Fruit fly (Drosophila melanogaster) whole organism, embryonic: ENCODE data around the gene Esyt2.

Source experiments
- B-H1 ChIP-seq: fragments of 200-800 bp; sonication (Bioruptor generic); IDR thresholded peaks from 3 replicates; pipeline ENCODE4 v1.3.6; 2022; ENCODE audit warnings: missing biosample characterization, missing genetic modification characterization
- CG10209 ChIP-seq: fragments of 200-800 bp; sonication (Bioruptor generic); optimal IDR thresholded peaks from 3 replicates; lab custom pipeline; 2017; ENCODE audit warnings: missing biosample characterization, mild to moderate bottlenecking, missing genetic modification characterization, missing genetic modification reagents
- CG10321 ChIP-seq: fragments of 200-800 bp; sonication (Bioruptor generic); IDR thresholded peaks from 2 replicates; pipeline ENCODE4 v1.3.6; 2022; ENCODE audit warnings: missing biosample characterization, missing genetic modification characterization
- CG11093 ChIP-seq: fragments of 200-800 bp; sonication (Bioruptor generic); IDR thresholded peaks from 3 replicates; pipeline ENCODE4 v1.3.6; 2022; ENCODE audit warnings: missing biosample characterization, missing genetic modification characterization
- CG12071 ChIP-seq: fragments of 200-800 bp; sonication (Bioruptor generic); optimal IDR thresholded peaks from 3 replicates; lab custom pipeline; 2018; ENCODE audit warnings: missing biosample characterization, mild to moderate bottlenecking, missing genetic modification characterization
- CG12942 ChIP-seq: fragments of 200-800 bp; sonication (Bioruptor generic); optimal IDR thresholded peaks from 3 replicates; lab custom pipeline; 2016; ENCODE audit warnings: missing biosample characterization, missing genetic modification characterization
- CG15601 ChIP-seq: fragments of 200-800 bp; sonication (Bioruptor generic); optimal IDR thresholded peaks from 3 replicates; lab custom pipeline; 2019; ENCODE audit warnings: missing biosample characterization, mild to moderate bottlenecking, missing genetic modification characterization, moderate library complexity
- CG1647 ChIP-seq: fragments of 200-800 bp; sonication (Bioruptor generic); optimal IDR thresholded peaks from 3 replicates; lab custom pipeline; 2016; ENCODE audit warnings: missing biosample characterization, missing genetic modification characterization
- CG17912 ChIP-seq: fragments of 200-800 bp; sonication (Bioruptor generic); optimal IDR thresholded peaks from 2 replicates; lab custom pipeline; 2018; ENCODE audit warnings: missing biosample characterization, mild to moderate bottlenecking, missing genetic modification characterization
- CG2199 ChIP-seq: fragments of 200-800 bp; sonication (Bioruptor generic); IDR thresholded peaks from 3 replicates; pipeline ENCODE4 v1.3.6; 2022; ENCODE audit warnings: missing biosample characterization, missing genetic modification characterization
- CG2678 ChIP-seq: fragments of 200-800 bp; sonication (Bioruptor generic); optimal IDR thresholded peaks from 3 replicates; lab custom pipeline; 2019; ENCODE audit warnings: missing biosample characterization, mild to moderate bottlenecking, missing genetic modification characterization, moderate library complexity
- CG31224 ChIP-seq: fragments of 200-800 bp; sonication (Bioruptor generic); IDR thresholded peaks from 2 replicates; pipeline ENCODE4 v1.3.6; 2022; ENCODE audit warnings: missing biosample characterization, missing genetic modification characterization
- CG3726 ChIP-seq: fragments of 200-800 bp; sonication (Bioruptor generic); IDR thresholded peaks from 3 replicates; pipeline ENCODE4, ENCODE4 v1.3.6; 2022; ENCODE audit warnings: missing biosample characterization, missing genetic modification characterization
- CG3847 ChIP-seq: fragments of 200-800 bp; sonication (Bioruptor generic); IDR thresholded peaks from 2 replicates; pipeline ENCODE4 v1.3.6; 2022; ENCODE audit warnings: missing biosample characterization, missing genetic modification characterization
- CG4617 ChIP-seq: fragments of 200-800 bp; sonication (Bioruptor generic); optimal IDR thresholded peaks from 3 replicates; lab custom pipeline; 2016; ENCODE audit warnings: missing biosample characterization, missing genetic modification characterization, borderline replicate concordance
- CG6175 ChIP-seq: fragments of 200-800 bp; sonication (Bioruptor generic); IDR thresholded peaks from 3 replicates; pipeline ENCODE4 v1.3.6; 2022; ENCODE audit warnings: missing biosample characterization, missing genetic modification characterization
- CG6254 ChIP-seq: fragments of 200-800 bp; sonication (Bioruptor generic); optimal IDR thresholded peaks from 3 replicates; lab custom pipeline; 2017; ENCODE audit warnings: mild to moderate bottlenecking, missing biosample characterization, missing genetic modification reagents, missing genetic modification characterization
- CG6854 ChIP-seq: fragments of 200-800 bp; sonication (Bioruptor generic); optimal IDR thresholded peaks from 3 replicates; lab custom pipeline; 2017; ENCODE audit warnings: missing biosample characterization, mild to moderate bottlenecking, missing genetic modification characterization
- CG7987 ChIP-seq: fragments of 200-800 bp; sonication (Bioruptor generic); optimal IDR thresholded peaks from 2 replicates; lab custom pipeline; 2018; ENCODE audit warnings: missing biosample characterization, mild to moderate bottlenecking, missing genetic modification characterization, moderate library complexity
- CG8290 ChIP-seq, 3 experiments: fragments of 200-800 bp; sonication (Bioruptor generic); optimal IDR thresholded peaks; 2 replicates each; lab custom pipeline; 2016 to 2019; ENCODE audit warnings: missing biosample characterization in 3 of 3, missing genetic modification characterization in 3 of 3, mild to moderate bottlenecking in 2 of 3, moderate library complexity in 1 of 3
- CG8765 ChIP-seq: fragments of 200-800 bp; sonication (Bioruptor generic); IDR thresholded peaks from 2 replicates; pipeline ENCODE4 v1.3.6; 2022; ENCODE audit warnings: missing biosample characterization, missing genetic modification characterization
- CrebB ChIP-seq: fragments of 200-800 bp; sonication (Bioruptor generic); optimal IDR thresholded peaks from 3 replicates; lab custom pipeline; 2018; ENCODE audit warnings: missing biosample characterization, mild to moderate bottlenecking, missing genetic modification characterization
- Dip3 ChIP-seq: fragments of 200-800 bp; sonication (Bioruptor generic); optimal IDR thresholded peaks from 3 replicates; lab custom pipeline; 2016; ENCODE audit warnings: missing biosample characterization, missing genetic modification characterization
- Dref ChIP-seq: fragments of 200-800 bp; sonication (Bioruptor generic); IDR thresholded peaks from 2 replicates; pipeline ENCODE4 v1.3.6; 2022; ENCODE audit warnings: missing biosample characterization, missing genetic modification characterization
- Eip74EF ChIP-seq, 2 experiments: fragments of 200-800 bp in 1 of 2; fragments of >200 bp in 1 of 2; sonication (Bioruptor generic) in 1 of 2; optimal IDR thresholded peaks; 2 replicates each; lab custom pipeline; 2017 to 2019; ENCODE audit warnings: missing biosample characterization in 2 of 2, missing genetic modification characterization in 2 of 2, mild to moderate bottlenecking in 1 of 2, moderate library complexity in 1 of 2
- Hr3 ChIP-seq: fragments of 200-800 bp; sonication (Bioruptor generic); optimal IDR thresholded peaks from 3 replicates; lab custom pipeline; 2016; ENCODE audit warnings: missing biosample characterization, missing genetic modification characterization
- Hr78 ChIP-seq, 2 experiments: fragments of 200-800 bp in 1 of 2; fragments of >200 bp in 1 of 2; sonication (Bioruptor generic) in 1 of 2; optimal IDR thresholded peaks; 2 replicates each; lab custom pipeline; 2017 to 2019; ENCODE audit warnings: missing biosample characterization in 2 of 2, missing genetic modification characterization in 2 of 2, mild to moderate bottlenecking in 1 of 2, moderate library complexity in 1 of 2
- Max ChIP-seq: fragments of 200-800 bp; sonication (Bioruptor generic); optimal IDR thresholded peaks from 2 replicates; lab custom pipeline; 2016; ENCODE audit warnings: missing biosample characterization, mild to moderate bottlenecking, missing genetic modification characterization
- Nf-YA ChIP-seq: fragments of 200-800 bp; sonication (Bioruptor generic); IDR thresholded peaks from 2 replicates; pipeline ENCODE4 v1.3.6; 2022; ENCODE audit warnings: missing biosample characterization, missing genetic modification characterization
- Pdp1 ChIP-seq, 2 experiments: fragments of 200-800 bp; sonication (Bioruptor generic); optimal IDR thresholded peaks; 3 replicates each; lab custom pipeline; 2016; ENCODE audit warnings: missing biosample characterization in 2 of 2, missing genetic modification characterization in 2 of 2, mild to moderate bottlenecking in 1 of 2, moderate library complexity in 1 of 2
- Sox100B ChIP-seq: fragments of 200-800 bp; sonication (Bioruptor generic); optimal IDR thresholded peaks from 3 replicates; lab custom pipeline; 2018; ENCODE audit warnings: missing biosample characterization, mild to moderate bottlenecking, missing genetic modification characterization
- Sry-δ ChIP-seq: fragments of 200-800 bp; sonication (Bioruptor generic); optimal IDR thresholded peaks from 2 replicates; lab custom pipeline; 2016; ENCODE audit warnings: missing biosample characterization, missing genetic modification characterization
- TFAM ChIP-seq: fragments of 200-800 bp; sonication (Bioruptor generic); optimal IDR thresholded peaks from 2 replicates; lab custom pipeline; 2017; ENCODE audit warnings: missing biosample characterization, missing genetic modification characterization, inconsistent platforms
- amos ChIP-seq: fragments of 200-800 bp; sonication (Bioruptor generic); IDR thresholded peaks from 2 replicates; pipeline ENCODE4 v1.3.6; 2022; ENCODE audit warnings: missing biosample characterization, missing genetic modification characterization; ENCODE audit not compliant: partially characterized antibody
- ase ChIP-seq: fragments of 200-800 bp; sonication (Bioruptor generic); IDR thresholded peaks from 3 replicates; pipeline ENCODE4 v1.3.6; 2022; ENCODE audit warnings: missing biosample characterization, missing genetic modification characterization
- bigmax ChIP-seq: fragments of 200-800 bp; sonication (Bioruptor generic); optimal IDR thresholded peaks from 2 replicates; lab custom pipeline; 2018; ENCODE audit warnings: missing biosample characterization, mild to moderate bottlenecking, missing genetic modification characterization
- caup ChIP-seq: fragments of 200-800 bp; sonication (Bioruptor generic); optimal IDR thresholded peaks from 3 replicates; lab custom pipeline; 2017; ENCODE audit warnings: missing biosample characterization, mild to moderate bottlenecking, missing genetic modification characterization, moderate library complexity; ENCODE audit not compliant: severe bottlenecking
- chif ChIP-seq, 2 experiments: fragments of 200-800 bp; sonication (Bioruptor generic); optimal IDR thresholded peaks; 3 replicates each; lab custom pipeline; 2016; ENCODE audit warnings: missing biosample characterization in 2 of 2, missing genetic modification characterization in 2 of 2
- da ChIP-seq: fragments of 200-800 bp; sonication (Bioruptor generic); optimal IDR thresholded peaks from 2 replicates; lab custom pipeline; 2016; ENCODE audit warnings: missing biosample characterization, missing genetic modification characterization
- dati ChIP-seq: fragments of 200-800 bp; sonication (Bioruptor generic); IDR thresholded peaks from 2 replicates; pipeline ENCODE4 v1.3.6; 2022; ENCODE audit warnings: missing biosample characterization, missing genetic modification characterization
- dmrt99B ChIP-seq: fragments of 200-800 bp; sonication (Bioruptor generic); optimal IDR thresholded peaks from 2 replicates; lab custom pipeline; 2018; ENCODE audit warnings: missing biosample characterization, mild to moderate bottlenecking, missing genetic modification characterization, moderate library complexity
- en ChIP-seq: fragments of 200-800 bp; sonication (Bioruptor generic); optimal IDR thresholded peaks from 2 replicates; lab custom pipeline; 2016; ENCODE audit warnings: missing biosample characterization, missing genetic modification characterization
- ewg ChIP-seq: fragments of 200-800 bp; sonication (Bioruptor generic); optimal IDR thresholded peaks from 3 replicates; lab custom pipeline; 2017; ENCODE audit warnings: mild to moderate bottlenecking, missing biosample characterization, missing genetic modification reagents, missing genetic modification characterization
- gfzf ChIP-seq: fragments of 200-800 bp; sonication (Bioruptor generic); optimal IDR thresholded peaks from 2 replicates; lab custom pipeline; 2016; ENCODE audit warnings: missing biosample characterization, mild to moderate bottlenecking, missing genetic modification characterization, moderate library complexity
- gsb ChIP-seq: fragments of 200-800 bp; sonication (Bioruptor generic); IDR thresholded peaks from 2 replicates; pipeline ENCODE4 v1.3.6; 2022; ENCODE audit warnings: missing biosample characterization, missing genetic modification characterization
- kni ChIP-seq: fragments of 200-800 bp; sonication (Bioruptor generic); optimal IDR thresholded peaks from 3 replicates; lab custom pipeline; 2017; ENCODE audit warnings: mild to moderate bottlenecking, missing biosample characterization, missing genetic modification reagents, missing genetic modification characterization
- luna ChIP-seq: fragments of 200-800 bp; sonication (Bioruptor generic); optimal IDR thresholded peaks from 2 replicates; lab custom pipeline; 2016; ENCODE audit warnings: missing biosample characterization, missing genetic modification characterization
- slp2 ChIP-seq: fragments of 200-800 bp; sonication (Bioruptor generic); optimal IDR thresholded peaks from 2 replicates; lab custom pipeline; 2016; ENCODE audit warnings: missing biosample characterization, missing genetic modification characterization
- ssp ChIP-seq: fragments of 200-800 bp; sonication (Bioruptor generic); IDR thresholded peaks from 2 replicates; pipeline ENCODE4 v1.3.6; 2022; ENCODE audit warnings: missing biosample characterization, missing genetic modification characterization
- twi ChIP-seq: fragments of 200-800 bp; optimal IDR thresholded peaks from 2 replicates; lab custom pipeline; 2019; ENCODE audit warnings: missing biosample characterization, mild to moderate bottlenecking, missing genetic modification characterization, moderate library complexity

Esyt2 gene

dm6 chr3R:24586453-24586886 lies 42.0 kb downstream of the Esyt2 start (continued):
- no peak for TF ChIP-seq Sox100B (GFP tag; lab: Kevin White, UChicago)
- no peak for TF ChIP-seq CG8290 (GFP tag; optimal IDR thresholded peaks at IDR 0.05; lab: Kevin White, UChicago)
- TF ChIP-seq CG8290 (tag; optimal IDR thresholded peaks at IDR 0.05; lab: Kevin White, UChicago), result peak; percentile 51 to 81
- TF ChIP-seq CG2199 (GFP tag; lab: Robert Waterston, UW), result no peak
- TF ChIP-seq ssp, result no peak
- no peak for TF ChIP-seq CG6175 (GFP tag; lab: Robert Waterston, UW)
- no peak for TF ChIP-seq dmrt99B
- no peak for TF ChIP-seq CG3726
- no peak for TF ChIP-seq amos (GFP tag; lab: Robert Waterston, UW)
- TF ChIP-seq da (GFP tag; lab: Kevin White, UChicago), result peak; percentile 41
- no peak for TF ChIP-seq CG17912
- no peak for TF ChIP-seq B-H1 (GFP tag; lab: Robert Waterston, UW)
- TF ChIP-seq Nf-YA (GFP tag; lab: Robert Waterston, UW), result no peak
- no peak for TF ChIP-seq CG10321 (GFP tag; lab: Robert Waterston, UW)
- no peak for TF ChIP-seq CG11093 (GFP tag; lab: Robert Waterston, UW)
- peak; percentile 40 for TF ChIP-seq twi (tag; lab: Kevin White, UChicago)
- TF ChIP-seq en, result no peak
- TF ChIP-seq CG10209 (GFP tag; lab: Kevin White, UChicago), result no peak
- TF ChIP-seq gsb (GFP tag; lab: Robert Waterston, UW), result no peak
- TF ChIP-seq Pdp1 (GFP tag; optimal IDR thresholded peaks at IDR 0.05; lab: Kevin White, UChicago), result peak in 1 of 2 experiments; percentile 45
- peak in 1 of 2 experiments; percentile 72 for TF ChIP-seq Hr78 (GFP tag; optimal IDR thresholded peaks at IDR 0.05; lab: Kevin White, UChicago)
- no peak for TF ChIP-seq dati
- TF ChIP-seq CG12942 (GFP tag; lab: Kevin White, UChicago), result no peak
- peak in 1 of 2 experiments; percentile 8 for TF ChIP-seq Eip74EF (GFP tag; optimal IDR thresholded peaks at IDR 0.05; lab: Kevin White, UChicago)
- no peak for TF ChIP-seq CG3847 (GFP tag; lab: Robert Waterston, UW)
- TF ChIP-seq gfzf, result peak; percentile 31
- TF ChIP-seq kni, result peak; percentile 99
- no peak for TF ChIP-seq TFAM
- no peak for TF ChIP-seq Dref (GFP tag; lab: Robert Waterston, UW)
- TF ChIP-seq CG2678, result peak; percentile 18
- no peak for TF ChIP-seq Dip3 (GFP tag; lab: Kevin White, UChicago)
- no peak for TF ChIP-seq chif (GFP tag; optimal IDR thresholded peaks at IDR 0.05; lab: Kevin White, UChicago)
- no peak for TF ChIP-seq slp2 (GFP tag; lab: Kevin White, UChicago)
- TF ChIP-seq ase (GFP tag; lab: Robert Waterston, UW), result no peak
- TF ChIP-seq CG1647 (GFP tag; lab: Kevin White, UChicago), result no peak
- TF ChIP-seq CG31224, result no peak
- TF ChIP-seq luna, result peak; percentile 24
- peak; percentile 68 for TF ChIP-seq Max (GFP tag; lab: Kevin White, UChicago)
- TF ChIP-seq CG7987, result peak; percentile 46
- no peak for TF ChIP-seq ewg
- TF ChIP-seq CG15601, result no peak
- TF ChIP-seq bigmax (GFP tag; lab: Kevin White, UChicago), result peak; percentile 87
- no peak for TF ChIP-seq CG4617 (GFP tag; lab: Kevin White, UChicago)
- no peak for TF ChIP-seq CG8765
- TF ChIP-seq Sry-δ (GFP tag; lab: Kevin White, UChicago), result peak; percentile 83
- TF ChIP-seq caup (GFP tag; lab: Kevin White, UChicago), result peak; percentile 53
- TF ChIP-seq CG12071, result peak; percentile 55
- TF ChIP-seq CG6254, result no peak
- TF ChIP-seq CG6854 (GFP tag; lab: Kevin White, UChicago), result peak; percentile 48
- no peak for TF ChIP-seq Hr3 (GFP tag; lab: Kevin White, UChicago)
- TF ChIP-seq CrebB (tag; lab: Kevin White, UChicago), result peak; percentile 44
